Worm (Caenorhabditis elegans) whole organism, L2 larva: Measurements from ENCODE around the gene cyp-33C5.

Experiments
- C34F6.9 ChIP-seq: fragments of 150-350 bp; optimal IDR thresholded peaks from 2 replicates; lab custom pipeline; 2014; ENCODE audit warnings: missing biosample characterization, missing genetic modification characterization
- F13H6.1 ChIP-seq: sonication (generic microtip); optimal IDR thresholded peaks from 2 replicates; lab custom pipeline; 2016; ENCODE audit warnings: missing genetic modification characterization, missing compliant biosample characterization
- R02D3.7 ChIP-seq: fragments of 150-350 bp; optimal IDR thresholded peaks from 2 replicates; lab custom pipeline; 2014; ENCODE audit warnings: missing biosample characterization, missing genetic modification characterization
- alr-1 ChIP-seq: fragments of 150-350 bp; optimal IDR thresholded peaks from 2 replicates; lab custom pipeline; 2014; ENCODE audit warnings: missing biosample characterization, missing genetic modification characterization
- ama-1 ChIP-seq: fragments of 150-350 bp; optimal IDR thresholded peaks from 2 replicates; lab custom pipeline; 2018; ENCODE audit warnings: inconsistent platforms
- blmp-1 ChIP-seq: sonication (generic microtip); optimal IDR thresholded peaks from 2 replicates; lab custom pipeline; 2017; ENCODE audit warnings: missing genetic modification characterization, mild to moderate bottlenecking, missing compliant biosample characterization, antibody characterized with exemption, moderate library complexity; ENCODE audit not compliant: insufficient read depth
- ceh-16 ChIP-seq: fragments of 150-350 bp; optimal IDR thresholded peaks from 2 replicates; lab custom pipeline; 2014; ENCODE audit warnings: missing biosample characterization, missing genetic modification characterization
- crh-2 ChIP-seq: sonication (generic microtip); optimal IDR thresholded peaks from 2 replicates; lab custom pipeline; 2017; ENCODE audit warnings: missing biosample characterization, missing genetic modification characterization
- dmd-4 ChIP-seq: sonication (generic microtip); optimal IDR thresholded peaks from 2 replicates; lab custom pipeline; 2017; ENCODE audit warnings: missing biosample characterization, missing genetic modification characterization
- egl-27 ChIP-seq: sonication (generic microtip); optimal IDR thresholded peaks from 3 replicates; lab custom pipeline; 2017; ENCODE audit warnings: missing biosample characterization, missing genetic modification reagents, missing genetic modification characterization
- fos-1 ChIP-seq: fragments of 150-350 bp; optimal IDR thresholded peaks from 2 replicates; lab custom pipeline; 2014; ENCODE audit warnings: missing biosample characterization, missing genetic modification characterization
- gmeb-1 ChIP-seq: fragments of 150-350 bp; optimal IDR thresholded peaks from 2 replicates; lab custom pipeline; 2014; ENCODE audit warnings: missing biosample characterization, missing genetic modification characterization
- lin-11 ChIP-seq: fragments of 150-350 bp; sonication (generic microtip); optimal IDR thresholded peaks from 2 replicates; lab custom pipeline; 2014; ENCODE audit warnings: missing biosample characterization, missing genetic modification characterization, inconsistent platforms, mixed read lengths
- lin-13 ChIP-seq: fragments of 150-350 bp; optimal IDR thresholded peaks from 2 replicates; lab custom pipeline; 2014; ENCODE audit warnings: missing biosample characterization, missing genetic modification reagents, missing genetic modification characterization
- lsy-2 ChIP-seq, 2 experiments: fragments of 150-350 bp in 1 of 2; sonication (generic microtip) in 1 of 2; optimal IDR thresholded peaks; 2 replicates each; lab custom pipeline; 2014 to 2017; ENCODE audit warnings: missing biosample characterization in 2 of 2, missing genetic modification characterization in 2 of 2
- mab-5 ChIP-seq: fragments of 150-350 bp; optimal IDR thresholded peaks from 2 replicates; lab custom pipeline; 2014; ENCODE audit warnings: missing biosample characterization, missing genetic modification characterization
- mdl-1 ChIP-seq, 2 experiments: fragments of 150-350 bp in 1 of 2; sonication (generic microtip) in 1 of 2; optimal IDR thresholded peaks; 2 replicates each; lab custom pipeline; 2017; ENCODE audit warnings: missing biosample characterization in 2 of 2, missing genetic modification characterization in 2 of 2
- nhr-10 ChIP-seq: sonication (generic microtip); optimal IDR thresholded peaks from 2 replicates; lab custom pipeline; 2017; ENCODE audit warnings: missing biosample characterization, missing genetic modification characterization
- nhr-11 ChIP-seq: fragments of 150-350 bp; optimal IDR thresholded peaks from 2 replicates; lab custom pipeline; 2014; ENCODE audit warnings: missing biosample characterization, missing genetic modification characterization
- nhr-129 ChIP-seq: fragments of 150-350 bp; optimal IDR thresholded peaks from 2 replicates; lab custom pipeline; 2014; ENCODE audit warnings: missing biosample characterization, missing genetic modification characterization
- nhr-77 ChIP-seq: fragments of 150-350 bp; optimal IDR thresholded peaks from 2 replicates; lab custom pipeline; 2014; ENCODE audit warnings: missing biosample characterization, missing genetic modification characterization
- peb-1 ChIP-seq: fragments of 150-350 bp; optimal IDR thresholded peaks from 2 replicates; lab custom pipeline; 2014; ENCODE audit warnings: missing biosample characterization, missing genetic modification characterization
- skn-1 ChIP-seq: sonication (generic microtip); optimal IDR thresholded peaks from 2 replicates; lab custom pipeline; 2017; ENCODE audit warnings: missing biosample characterization, missing genetic modification characterization
- sma-3 ChIP-seq: sonication (generic microtip); optimal IDR thresholded peaks from 2 replicates; lab custom pipeline; 2016; ENCODE audit warnings: missing genetic modification reagents, missing genetic modification characterization, missing compliant biosample characterization
- sma-9 ChIP-seq, 2 experiments: fragments of 150-350 bp in 1 of 2; sonication (generic microtip) in 1 of 2; optimal IDR thresholded peaks; 2 replicates each; lab custom pipeline; 2014 to 2016; ENCODE audit warnings: missing genetic modification characterization in 2 of 2, mild to moderate bottlenecking in 1 of 2, missing biosample characterization in 1 of 2, missing compliant biosample characterization in 1 of 2, missing genetic modification reagents in 1 of 2, moderate library complexity in 1 of 2
- unc-39 ChIP-seq: fragments of 150-350 bp; optimal IDR thresholded peaks from 2 replicates; lab custom pipeline; 2014; ENCODE audit warnings: missing biosample characterization, missing genetic modification characterization
- unc-55 ChIP-seq: fragments of 150-350 bp; sonication (generic microtip); optimal IDR thresholded peaks from 3 replicates; lab custom pipeline; 2014; ENCODE audit warnings: missing biosample characterization, missing genetic modification reagents, missing genetic modification characterization
- unc-62 ChIP-seq: fragments of 150-350 bp; optimal IDR thresholded peaks from 2 replicates; lab custom pipeline; 2014; ENCODE audit warnings: missing biosample characterization, missing genetic modification reagents, missing genetic modification characterization
- ztf-1 ChIP-seq: fragments of 200-800 bp; sonication (Bioruptor generic); conservative IDR thresholded peaks from 2 replicates; pipeline ENCODE4 v1.3.6; 2022; ENCODE audit warnings: missing genetic modification characterization, missing compliant biosample characterization
- ztf-11 ChIP-seq: sonication (generic microtip); optimal IDR thresholded peaks from 2 replicates; lab custom pipeline; 2017; ENCODE audit warnings: missing biosample characterization, missing genetic modification characterization
- ztf-4 ChIP-seq: fragments of 150-350 bp; optimal IDR thresholded peaks from 2 replicates; lab custom pipeline; 2014; ENCODE audit warnings: missing biosample characterization, missing genetic modification characterization

Gene cyp-33C5

ce11 chrV:2238012-2238411 lies 6.8 kb upstream of the cyp-33C5 start:
- TF ChIP-seq nhr-129, result no peak
- peak; percentile 16 for TF ChIP-seq gmeb-1 (tag; lab: Kevin White, UChicago)

- TF ChIP-seq ama-1, result no peak
- TF ChIP-seq sma-3 (GFP tag; lab: Kevin White, UChicago), result no peak
- TF ChIP-seq F13H6.1 (tag; lab: Kevin White, UChicago), result no peak
- TF ChIP-seq egl-27, result no peak
- no peak for TF ChIP-seq mab-5 (tag; lab: Kevin White, UChicago)
- no peak for TF ChIP-seq unc-55 (GFP tag; lab: Kevin White, UChicago)
- TF ChIP-seq gmeb-1 (tag; lab: Kevin White, UChicago), result no peak
- no peak for TF ChIP-seq unc-62 (GFP tag; lab: Kevin White, UChicago)
- no peak for TF ChIP-seq C34F6.9 (tag; lab: Kevin White, UChicago)
- TF ChIP-seq alr-1 (tag; lab: Kevin White, UChicago), result no peak
- TF ChIP-seq lin-11 (tag; lab: Kevin White, UChicago), result no peak
- no peak for TF ChIP-seq skn-1
- TF ChIP-seq nhr-10, result no peak
- no peak for TF ChIP-seq nhr-129
Measured at ce11 chrV:2242630-2243029, 2.2 kb upstream of the cyp-33C5 start, which contains the start of gene cyp-33C3. Gene cyp-33C3, plus strand, starts transcription at chrV:2242778.

- TF ChIP-seq mab-5 (tag; lab: Kevin White, UChicago) (no peak), unc-39 (tag; lab: Kevin White, UChicago) (no peak), nhr-11 (tag; lab: Kevin White, UChicago) (no peak), ztf-11 (tag; lab: Kevin White, UChicago) (no peak), lin-11 (tag; lab: Kevin White, UChicago) (no peak), nhr-10 (no peak), sma-9 (GFP tag; optimal IDR thresholded peaks at IDR 0.05; lab: Kevin White, UChicago) (no peak), sma-9 (tag; optimal IDR thresholded peaks at IDR 0.05; lab: Kevin White, UChicago) (no peak), alr-1 (tag; lab: Kevin White, UChicago) (no peak), ztf-1 (no peak), mdl-1 (tag; optimal IDR thresholded peaks at IDR 0.05; lab: Kevin White, UChicago) (no peak), crh-2 (no peak), dmd-4 (tag; lab: Kevin White, UChicago) (no peak), lsy-2 (tag; optimal IDR thresholded peaks at IDR 0.05; lab: Kevin White, UChicago) (no peak), egl-27 (no peak), nhr-77 (tag; lab: Kevin White, UChicago) (no peak), R02D3.7 (tag; lab: Kevin White, UChicago) (no peak), lin-13 (GFP tag; lab: Kevin White, UChicago) (no peak), sma-3 (GFP tag; lab: Kevin White, UChicago) (no peak)
Measured at ce11 chrV:2249310-2249709, 4.5 kb downstream of the cyp-33C5 start, which contains the start of gene cyp-33C6. Gene cyp-33C6, minus strand, starts transcription at chrV:2249410.

ce11 chrV:2250126-2250590 lies 5.4 kb downstream of the cyp-33C5 start, which contains the start of gene cyp-33C7:
Gene cyp-33C7, plus strand, starts transcription at chrV:2250540.
- TF ChIP-seq crh-2 (peak; percentile 46), fos-1 (tag; lab: Kevin White, UChicago) (peak; percentile 81), nhr-129 (peak; percentile 59), skn-1 (peak; percentile 10), egl-27 (no peak), sma-9 (GFP tag; optimal IDR thresholded peaks at IDR 0.05; lab: Kevin White, UChicago) (peak; percentile 64), sma-9 (tag; optimal IDR thresholded peaks at IDR 0.05; lab: Kevin White, UChicago) (no peak), blmp-1 (tag; lab: Kevin White, UChicago) (no peak), C34F6.9 (tag; lab: Kevin White, UChicago) (peak; percentile 17), ztf-4 (no peak), R02D3.7 (tag; lab: Kevin White, UChicago) (no peak), ceh-16 (tag; lab: Kevin White, UChicago) (no peak), gmeb-1 (tag; lab: Kevin White, UChicago) (peak; percentile 35), alr-1 (tag; lab: Kevin White, UChicago) (no peak), nhr-11 (tag; lab: Kevin White, UChicago) (no peak), sma-3 (GFP tag; lab: Kevin White, UChicago) (no peak), lin-13 (GFP tag; lab: Kevin White, UChicago) (no peak), F13H6.1 (tag; lab: Kevin White, UChicago) (no peak)

- TF ChIP-seq ama-1 (no peak), fos-1 (tag; lab: Kevin White, UChicago) (peak; percentile 11), peb-1 (tag; lab: Kevin White, UChicago) (no peak), egl-27 (no peak)
- TF ChIP-seq, all 48 proteins: peak for 1
Measured at ce11 chrV:2251774-2252173, 7.0 kb downstream of the cyp-33C5 start.
